Fruit fly (Drosophila melanogaster) whole organism, embryonic: ENCODE data around the gene CG1463.

ENCODE experiments used
- ATbp ChIP-seq: fragments of 200-800 bp; sonication (Bioruptor generic); optimal IDR thresholded peaks from 2 replicates; lab custom pipeline; 2017; ENCODE audit warnings: missing biosample characterization, mild to moderate bottlenecking, missing genetic modification characterization, missing genetic modification reagents
- B-H1 ChIP-seq: fragments of 200-800 bp; sonication (Bioruptor generic); IDR thresholded peaks from 3 replicates; pipeline ENCODE4 v1.3.6; 2022; ENCODE audit warnings: missing biosample characterization, missing genetic modification characterization
- Bdp1 ChIP-seq: fragments of 200-800 bp; sonication (Bioruptor generic); optimal IDR thresholded peaks from 3 replicates; lab custom pipeline; 2016; ENCODE audit warnings: missing biosample characterization, missing genetic modification characterization
- CG10321 ChIP-seq: fragments of 200-800 bp; sonication (Bioruptor generic); IDR thresholded peaks from 2 replicates; pipeline ENCODE4 v1.3.6; 2022; ENCODE audit warnings: missing biosample characterization, missing genetic modification characterization
- CG1233 ChIP-seq: fragments of 200-800 bp; sonication (Bioruptor generic); optimal IDR thresholded peaks from 4 replicates; lab custom pipeline; 2018; ENCODE audit warnings: missing biosample characterization, mild to moderate bottlenecking, missing genetic modification characterization
- CG15269 ChIP-seq: fragments of 200-800 bp; sonication (Bioruptor generic); optimal IDR thresholded peaks from 2 replicates; lab custom pipeline; 2018; ENCODE audit warnings: missing biosample characterization, mild to moderate bottlenecking, missing genetic modification characterization, moderate library complexity
- CG17328 ChIP-seq: fragments of 200-800 bp; sonication (Bioruptor generic); IDR thresholded peaks from 2 replicates; pipeline ENCODE4 v1.3.6; 2022; ENCODE audit warnings: missing biosample characterization, missing genetic modification characterization
- CG17359 ChIP-seq: fragments of 200-800 bp; sonication (Bioruptor generic); optimal IDR thresholded peaks from 3 replicates; lab custom pipeline; 2018; ENCODE audit warnings: missing biosample characterization, mild to moderate bottlenecking, missing genetic modification characterization, moderate library complexity
- CG18599 ChIP-seq: fragments of 200-800 bp; sonication (Bioruptor generic); optimal IDR thresholded peaks from 3 replicates; lab custom pipeline; 2017; ENCODE audit warnings: missing biosample characterization, missing genetic modification characterization, mild to moderate bottlenecking, moderate library complexity, missing genetic modification reagents
- CG2120 ChIP-seq: fragments of 200-800 bp; sonication (Bioruptor generic); optimal IDR thresholded peaks from 3 replicates; lab custom pipeline; 2016; ENCODE audit warnings: missing biosample characterization, missing genetic modification characterization
- CG2202 ChIP-seq: fragments of 200-800 bp; sonication (Bioruptor generic); optimal IDR thresholded peaks from 2 replicates; lab custom pipeline; 2018; ENCODE audit warnings: missing biosample characterization, mild to moderate bottlenecking, missing genetic modification characterization
- CG2875 ChIP-seq: fragments of 200-800 bp; sonication (Bioruptor generic); optimal IDR thresholded peaks from 2 replicates; lab custom pipeline; 2017; ENCODE audit warnings: missing biosample characterization, mild to moderate bottlenecking, missing genetic modification characterization, missing genetic modification reagents
- CG4424 ChIP-seq: fragments of 200-800 bp; sonication (Bioruptor generic); optimal IDR thresholded peaks from 3 replicates; lab custom pipeline; 2016; ENCODE audit warnings: missing biosample characterization, missing genetic modification characterization
- CG4730 ChIP-seq: fragments of 200-800 bp; sonication (Bioruptor generic); IDR thresholded peaks from 2 replicates; pipeline ENCODE4 v1.3.6; 2022; ENCODE audit warnings: missing biosample characterization, missing genetic modification characterization
- CG5953 ChIP-seq: fragments of 200-800 bp; sonication (Bioruptor generic); IDR thresholded peaks from 2 replicates; pipeline ENCODE4 v1.3.6; 2022; ENCODE audit warnings: missing biosample characterization, missing genetic modification characterization
- CG6654 ChIP-seq: fragments of 200-800 bp; sonication (Bioruptor generic); optimal IDR thresholded peaks from 2 replicates; lab custom pipeline; 2017; ENCODE audit warnings: missing biosample characterization, mild to moderate bottlenecking, missing genetic modification characterization
- CG9727 ChIP-seq: fragments of 200-800 bp; sonication (Bioruptor generic); optimal IDR thresholded peaks from 3 replicates; lab custom pipeline; 2017; ENCODE audit warnings: missing biosample characterization, mild to moderate bottlenecking, missing genetic modification characterization
- Doc3 ChIP-seq: fragments of 200-800 bp; sonication (Bioruptor generic); IDR thresholded peaks from 3 replicates; pipeline ENCODE4 v1.3.6; 2022; ENCODE audit warnings: missing biosample characterization, missing genetic modification characterization; ENCODE audit not compliant: partially characterized antibody
- H2.0 ChIP-seq: fragments of 200-800 bp; sonication (Bioruptor generic); IDR thresholded peaks from 2 replicates; pipeline ENCODE4 v1.3.6; 2022; ENCODE audit warnings: missing biosample characterization, missing genetic modification characterization
- HmgZ ChIP-seq: fragments of 200-800 bp; sonication (Bioruptor generic); optimal IDR thresholded peaks from 2 replicates; lab custom pipeline; 2018; ENCODE audit warnings: missing biosample characterization, mild to moderate bottlenecking, missing genetic modification characterization
- Max ChIP-seq: fragments of 200-800 bp; sonication (Bioruptor generic); optimal IDR thresholded peaks from 2 replicates; lab custom pipeline; 2016; ENCODE audit warnings: missing biosample characterization, mild to moderate bottlenecking, missing genetic modification characterization
- Med ChIP-seq: fragments of 200-800 bp; sonication (Bioruptor generic); peaks from one replicate; lab custom pipeline; 2016; ENCODE audit warnings: missing biosample characterization, missing genetic modification characterization, mild to moderate bottlenecking, inconsistent platforms, moderate library complexity
- Myb ChIP-seq: fragments of 200-800 bp; sonication (Bioruptor generic); optimal IDR thresholded peaks from 2 replicates; lab custom pipeline; 2016; ENCODE audit warnings: missing biosample characterization, missing genetic modification characterization
- Rx ChIP-seq: fragments of 200-800 bp; sonication (Bioruptor generic); IDR thresholded peaks from 2 replicates; pipeline ENCODE4 v1.3.6; 2022; ENCODE audit warnings: missing biosample characterization, missing genetic modification characterization
- Sin3A ChIP-seq: fragments of >200 bp; optimal IDR thresholded peaks from 2 replicates; lab custom pipeline; 2018
- Stat92E ChIP-seq, 3 experiments: fragments of >200 bp in 2 of 3; fragments of 200-800 bp in 1 of 3; sonication (Bioruptor generic) in 1 of 3; optimal IDR thresholded peaks; 2 replicates each; lab custom pipeline; 2017 to 2019; ENCODE audit warnings: missing biosample characterization in 3 of 3, missing genetic modification characterization in 3 of 3, mild to moderate bottlenecking in 1 of 3, moderate library complexity in 1 of 3
- aop ChIP-seq: fragments of 200-800 bp; sonication (Bioruptor generic); IDR thresholded peaks from 2 replicates; pipeline ENCODE4 v1.3.6; 2022; ENCODE audit warnings: missing biosample characterization, missing genetic modification characterization
- bab2 ChIP-seq: fragments of 200-800 bp; sonication (Bioruptor generic); optimal IDR thresholded peaks from 2 replicates; lab custom pipeline; 2016; ENCODE audit warnings: missing biosample characterization, missing genetic modification characterization
- bsh ChIP-seq, 2 experiments: fragments of 200-800 bp; sonication (Bioruptor generic); optimal IDR thresholded peaks; 2 replicates each; lab custom pipeline; 2017 to 2018; ENCODE audit warnings: mild to moderate bottlenecking in 2 of 2, missing biosample characterization in 2 of 2, missing genetic modification characterization in 2 of 2, moderate library complexity in 1 of 2
- btn ChIP-seq: fragments of 200-800 bp; sonication (Bioruptor generic); optimal IDR thresholded peaks from 2 replicates; lab custom pipeline; 2016; ENCODE audit warnings: missing biosample characterization, missing genetic modification characterization
- chif ChIP-seq, 2 experiments: fragments of 200-800 bp; sonication (Bioruptor generic); optimal IDR thresholded peaks; 3 replicates each; lab custom pipeline; 2016; ENCODE audit warnings: missing biosample characterization in 2 of 2, missing genetic modification characterization in 2 of 2
- chn ChIP-seq: fragments of 200-800 bp; sonication (Bioruptor generic); optimal IDR thresholded peaks from 2 replicates; lab custom pipeline; 2016; ENCODE audit warnings: missing biosample characterization, missing genetic modification characterization
- crc ChIP-seq: fragments of 200-800 bp; sonication (Bioruptor generic); optimal IDR thresholded peaks from 2 replicates; lab custom pipeline; 2016; ENCODE audit warnings: missing biosample characterization, missing genetic modification characterization
- cwo ChIP-seq: fragments of 200-800 bp; sonication (Bioruptor generic); optimal IDR thresholded peaks from 3 replicates; lab custom pipeline; 2017; ENCODE audit warnings: missing biosample characterization, missing genetic modification characterization, mild to moderate bottlenecking, moderate library complexity, missing genetic modification reagents
- en ChIP-seq: fragments of 200-800 bp; sonication (Bioruptor generic); optimal IDR thresholded peaks from 2 replicates; lab custom pipeline; 2016; ENCODE audit warnings: missing biosample characterization, missing genetic modification characterization
- gce ChIP-seq: fragments of 200-800 bp; sonication (Bioruptor generic); IDR thresholded peaks from 3 replicates; pipeline ENCODE4 v1.3.6; 2022; ENCODE audit warnings: missing biosample characterization, missing genetic modification characterization
- gfzf ChIP-seq: fragments of 200-800 bp; sonication (Bioruptor generic); optimal IDR thresholded peaks from 2 replicates; lab custom pipeline; 2016; ENCODE audit warnings: missing biosample characterization, mild to moderate bottlenecking, missing genetic modification characterization, moderate library complexity
- h ChIP-seq: fragments of >200 bp; optimal IDR thresholded peaks from 2 replicates; lab custom pipeline; 2017
- jigr1 ChIP-seq: fragments of 200-800 bp; sonication (Bioruptor generic); IDR thresholded peaks from 3 replicates; pipeline ENCODE4 v1.3.6; 2022; ENCODE audit warnings: missing biosample characterization, missing genetic modification characterization
- ken ChIP-seq: fragments of 200-800 bp; sonication (Bioruptor generic); IDR thresholded peaks from 3 replicates; pipeline ENCODE4 v1.3.6; 2022; ENCODE audit warnings: missing biosample characterization, missing genetic modification characterization
- lbe ChIP-seq: fragments of 200-800 bp; sonication (Bioruptor generic); optimal IDR thresholded peaks from 2 replicates; lab custom pipeline; 2016; ENCODE audit warnings: missing biosample characterization, mild to moderate bottlenecking, missing genetic modification characterization
- lmd ChIP-seq: fragments of 200-800 bp; sonication (Bioruptor generic); IDR thresholded peaks from 2 replicates; pipeline ENCODE4 v1.3.6; 2022; ENCODE audit warnings: missing biosample characterization, missing genetic modification characterization
- nau ChIP-seq: fragments of 200-800 bp; sonication (Bioruptor generic); optimal IDR thresholded peaks from 3 replicates; lab custom pipeline; 2017; ENCODE audit warnings: missing biosample characterization, mild to moderate bottlenecking, missing genetic modification characterization, missing genetic modification reagents
- pho ChIP-seq: fragments of 200-800 bp; sonication (Bioruptor generic); optimal IDR thresholded peaks from 2 replicates; lab custom pipeline; 2016; ENCODE audit warnings: missing biosample characterization, missing genetic modification characterization
- pnt ChIP-seq: fragments of 200-800 bp; sonication (Bioruptor generic); optimal IDR thresholded peaks from 3 replicates; lab custom pipeline; 2016; ENCODE audit warnings: missing biosample characterization, missing genetic modification characterization
- pum ChIP-seq: fragments of 200-800 bp; sonication (Bioruptor generic); optimal IDR thresholded peaks from 2 replicates; lab custom pipeline; 2016; ENCODE audit warnings: missing biosample characterization, missing genetic modification characterization
- pzg ChIP-seq: fragments of 200-800 bp; sonication (Bioruptor generic); optimal IDR thresholded peaks from 3 replicates; lab custom pipeline; 2018; ENCODE audit warnings: missing biosample characterization, mild to moderate bottlenecking, missing genetic modification characterization, moderate library complexity
- sd ChIP-seq: fragments of 200-800 bp; sonication (Bioruptor generic); optimal IDR thresholded peaks from 3 replicates; lab custom pipeline; 2018; ENCODE audit warnings: missing biosample characterization, mild to moderate bottlenecking, missing genetic modification characterization, moderate library complexity
- sna ChIP-seq: fragments of 200-800 bp; sonication (Bioruptor generic); IDR thresholded peaks from 2 replicates; pipeline ENCODE4 v1.3.6; 2022; ENCODE audit warnings: missing biosample characterization, missing genetic modification characterization; ENCODE audit not compliant: partially characterized antibody
- unc-4 ChIP-seq: fragments of 200-800 bp; sonication (Bioruptor generic); IDR thresholded peaks from 2 replicates; pipeline ENCODE4 v1.3.6; 2022; ENCODE audit warnings: missing biosample characterization, missing genetic modification characterization; ENCODE audit not compliant: partially characterized antibody
- wor ChIP-seq: fragments of 200-800 bp; sonication (Bioruptor generic); IDR thresholded peaks from 2 replicates; pipeline ENCODE4 v1.3.6; 2022; ENCODE audit warnings: missing biosample characterization, missing genetic modification characterization

CG1463 gene

dm6 chrX:12579506-12579999 is 31.9 kb downstream of the CG1463 start (continued):
- TF ChIP-seq nau (GFP tag; lab: Kevin White, UChicago) (peak; percentile 96), chif (GFP tag; optimal IDR thresholded peaks at IDR 0.05; lab: Kevin White, UChicago) (peak; percentile 94 to 95), HmgZ (tag; lab: Kevin White, UChicago) (peak; percentile 96), chn (GFP tag; lab: Kevin White, UChicago) (peak; percentile 92), Doc3 (GFP tag; lab: Robert Waterston, UW) (no peak), Myb (GFP tag; lab: Kevin White, UChicago) (peak; percentile 85), en (GFP tag; lab: Kevin White, UChicago) (peak; percentile 94), wor (GFP tag; lab: Robert Waterston, UW) (peak; percentile 91), Bdp1 (GFP tag; lab: Kevin White, UChicago) (peak; percentile 87), bsh (GFP tag; optimal IDR thresholded peaks at IDR 0.05; lab: Kevin White, UChicago) (peak; percentile 93 to 94), CG2120 (GFP tag; lab: Kevin White, UChicago) (peak; percentile 98), Rx (peak; percentile 91), Stat92E (GFP tag; optimal IDR thresholded peaks at IDR 0.05; lab: Kevin White, UChicago) (no peak), CG9727 (peak; percentile 96), gce (GFP tag; lab: Robert Waterston, UW) (peak; percentile 87; the same call in 2 of the 3 replicates), btn (GFP tag; lab: Kevin White, UChicago) (peak; percentile 86), h (no peak), pzg (GFP tag; lab: Kevin White, UChicago) (peak; percentile 5), CG2875 (GFP tag; lab: Kevin White, UChicago) (peak; percentile 92), lbe (GFP tag; lab: Kevin White, UChicago) (peak; percentile 95), pnt (GFP tag; lab: Kevin White, UChicago) (peak; percentile 93), Sin3A (lab: Kevin White, UChicago) (no peak), ken (peak; percentile 87), jigr1 (peak; percentile 85; the same call in 2 of the 3 replicates), CG1233 (GFP tag; lab: Kevin White, UChicago) (peak; percentile 93), sna (no peak), B-H1 (GFP tag; lab: Robert Waterston, UW) (peak; percentile 89), cwo (GFP tag; lab: Kevin White, UChicago) (peak; percentile 94), Med (peak; percentile 99), unc-4 (GFP tag; lab: Robert Waterston, UW) (no peak), ATbp (GFP tag; lab: Kevin White, UChicago) (peak; percentile 95), CG5953 (GFP tag; lab: Robert Waterston, UW) (peak; percentile 83; the same call in 1 of the 2 replicates), CG10321 (GFP tag; lab: Robert Waterston, UW) (peak; percentile 76; the same call in 1 of the 2 replicates), crc (peak; percentile 90), bab2 (GFP tag; lab: Kevin White, UChicago) (peak; percentile 90), pum (peak; percentile 93), gfzf (GFP tag; lab: Kevin White, UChicago) (no peak), CG6654 (GFP tag; lab: Kevin White, UChicago) (peak; percentile 85), pho (peak; percentile 97)

dm6 chrX:12578701-12579372 is 32.6 kb downstream of the CG1463 start:
- TF ChIP-seq CG4424 (GFP tag; lab: Kevin White, UChicago): peak; percentile 50
- 0 out of 2 replicates have a peak, but pooled peaks have one; percentile 31 for TF ChIP-seq CG17328 (GFP tag; lab: Robert Waterston, UW)
- peak; percentile 54 for TF ChIP-seq lmd (GFP tag; lab: Robert Waterston, UW)
- TF ChIP-seq CG15269: peak; percentile 77
- TF ChIP-seq CG18599: peak; percentile 63
- TF ChIP-seq H2.0 (GFP tag; lab: Robert Waterston, UW): 0 out of 2 replicates have a peak, but pooled peaks have one; percentile 34
- peak; percentile 69 for TF ChIP-seq CG17359 (tag; lab: Kevin White, UChicago)
- peak; percentile 39; the same call in 1 of the 2 replicates for TF ChIP-seq CG4730 (GFP tag; lab: Robert Waterston, UW)
- TF ChIP-seq Max (GFP tag; lab: Kevin White, UChicago): peak; percentile 52
- TF ChIP-seq sd (tag; lab: Kevin White, UChicago): peak; percentile 27
- no peak for TF ChIP-seq CG2202
- no peak for TF ChIP-seq aop (GFP tag; lab: Robert Waterston, UW)
